Worm (Caenorhabditis elegans): ENCODE results near the gene R02D5.9.

R02D5.9 gene

ce11 chrV:14540932-14541331 is 30.0 kb upstream of the R02D5.9 start:
- no peak for TF ChIP-seq efl-1 (optimal IDR thresholded peaks at IDR 0.05)
- peak in 1 of 2 experiments; percentile 11 for TF ChIP-seq efl-1 (GFP tag; optimal IDR thresholded peaks at IDR 0.05 in 1 of 2)
- TF ChIP-seq hpl-2 (GFP tag; optimal IDR thresholded peaks at IDR 0.05), result no peak
- no peak for TF ChIP-seq egl-13 (tag; optimal IDR thresholded peaks at IDR 0.05)
- no peak for TF ChIP-seq ama-1 (optimal IDR thresholded peaks at IDR 0.05)
- no peak for TF ChIP-seq egl-27 (tag; optimal IDR thresholded peaks at IDR 0.05)
- no peak for TF ChIP-seq nhr-20 (tag; optimal IDR thresholded peaks at IDR 0.05)
- TF ChIP-seq ceh-8 (GFP tag; optimal IDR thresholded peaks at IDR 0.05), result no peak

- TF ChIP-seq nhr-20 (tag; optimal IDR thresholded peaks at IDR 0.05), result peak; percentile 64
- no peak for TF ChIP-seq ztf-4 (tag; optimal IDR thresholded peaks at IDR 0.05)
These were observed 28.4 kb upstream of the R02D5.9 start for ce11 chrV:14539355-14539754.

DNA sequence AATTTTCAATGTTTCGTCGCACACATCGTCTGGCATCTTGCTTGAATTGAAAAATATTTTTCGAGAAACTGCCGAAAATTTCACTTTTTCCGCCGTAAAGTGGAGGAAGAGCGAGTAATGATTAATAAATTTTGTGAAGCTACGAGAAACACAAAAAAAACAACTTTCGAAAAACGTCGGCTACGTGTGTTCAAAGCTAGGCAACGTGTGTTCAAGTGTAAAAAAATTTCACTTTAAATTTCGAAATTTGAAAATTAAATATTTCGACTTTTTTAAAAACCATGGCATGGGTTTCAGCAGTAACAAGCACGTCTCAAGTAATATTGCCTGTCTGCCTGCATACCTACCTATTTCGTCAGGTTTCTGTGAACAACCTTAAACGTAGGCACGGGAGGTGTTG is 25.4 kb upstream of the R02D5.9 start, which contains the start of gene tag-191:
Gene tag-191 (minus strand): TSS at position 101 of the 400 bp plus-strand sequence.
- TF ChIP-seq nhr-85 (tag) (no peak), pqm-1 (tag; optimal IDR thresholded peaks at IDR 0.05) (no peak), mef-2 (tag; optimal IDR thresholded peaks at IDR 0.05) (no peak), C34B4.2 (tag; optimal IDR thresholded peaks at IDR 0.05) (no peak), C16A3.4 (tag; optimal IDR thresholded peaks at IDR 0.05) (no peak), nhr-76 (tag; optimal IDR thresholded peaks at IDR 0.05) (no peak)

DNA sequence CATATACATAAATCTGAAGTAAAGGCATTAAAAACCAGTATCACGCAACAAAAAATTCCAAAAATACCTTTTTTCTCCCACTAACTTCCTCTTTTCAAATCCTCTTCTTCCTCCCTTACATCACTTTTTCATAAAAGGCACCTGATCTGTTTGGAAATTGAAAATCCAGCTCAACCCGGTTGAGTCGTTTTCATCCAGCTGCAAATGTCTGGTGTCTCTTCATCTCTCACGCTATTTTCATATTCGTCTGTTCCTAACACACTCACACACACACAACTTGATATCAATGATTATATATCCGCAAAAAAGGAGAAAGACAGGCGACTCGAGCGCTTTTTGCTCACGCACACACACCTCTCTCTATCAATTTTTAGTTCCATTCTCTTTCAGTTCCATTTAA is 21.5 kb upstream of the R02D5.9 start:
- TF ChIP-seq pax-3 (tag; optimal IDR thresholded peaks at IDR 0.05), result peak; percentile 71
- no peak for TF ChIP-seq efl-1 (optimal IDR thresholded peaks at IDR 0.05)
- peak in 1 of 2 experiments; percentile 18 for TF ChIP-seq efl-1 (GFP tag; optimal IDR thresholded peaks at IDR 0.05 in 1 of 2)
- TF ChIP-seq lsy-2 (tag; optimal IDR thresholded peaks at IDR 0.05), result no peak
- TF ChIP-seq ces-1 (GFP tag; optimal IDR thresholded peaks at IDR 0.05), result no peak
- TF ChIP-seq fkh-8 (tag; optimal IDR thresholded peaks at IDR 0.05), result peak; percentile 83
- peak; percentile 29 for TF ChIP-seq nhr-47 (tag; optimal IDR thresholded peaks at IDR 0.05)
- TF ChIP-seq dsc-1 (tag; optimal IDR thresholded peaks at IDR 0.05), result peak; percentile 52

DNA sequence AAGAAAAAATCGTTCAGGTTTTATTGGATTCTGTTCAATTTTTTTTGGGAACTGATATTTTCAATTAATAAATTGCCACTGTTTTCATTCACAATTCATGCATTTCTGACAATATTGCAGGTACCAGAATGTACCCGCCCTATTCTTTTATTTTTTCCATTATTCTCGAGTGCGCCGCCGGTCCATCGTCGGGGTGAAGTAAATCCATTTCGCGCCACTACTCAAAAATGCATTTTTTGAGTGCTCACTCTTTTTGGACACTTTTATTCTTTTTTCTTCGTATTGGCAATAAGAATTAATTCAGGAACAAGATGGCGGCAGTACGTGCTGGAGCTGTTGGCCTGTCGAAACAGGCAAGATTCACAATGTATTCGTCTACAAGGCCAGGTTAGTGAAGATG is 19.9 kb upstream of the R02D5.9 start, which contains the start of gene kcnl-4:
Gene kcnl-4 (plus strand): TSS at position 301 of the 400 bp plus-strand sequence.
- TF ChIP-seq nhr-77 (tag; optimal IDR thresholded peaks at IDR 0.05), result no peak

DNA sequence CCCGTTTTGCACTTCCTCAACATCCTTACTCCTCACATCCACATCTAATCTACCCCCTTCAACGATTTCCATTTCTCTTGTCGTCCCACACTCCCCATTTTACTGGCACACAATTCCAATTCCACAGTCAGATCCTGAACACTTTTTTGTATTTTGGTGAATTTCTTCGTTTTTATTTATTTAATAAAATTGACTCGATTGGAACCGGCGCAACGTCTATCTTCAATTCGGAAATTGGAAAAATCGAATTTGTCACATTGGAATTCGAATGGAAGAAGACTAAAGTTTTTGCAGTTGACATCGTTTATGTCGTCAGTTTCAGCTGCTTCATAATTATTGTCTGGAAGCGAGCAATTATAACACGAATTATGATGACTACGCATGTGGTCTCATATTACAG is 16.3 kb upstream of the R02D5.9 start:
- TF ChIP-seq nhr-71 (tag; optimal IDR thresholded peaks at IDR 0.05), result no peak

DNA sequence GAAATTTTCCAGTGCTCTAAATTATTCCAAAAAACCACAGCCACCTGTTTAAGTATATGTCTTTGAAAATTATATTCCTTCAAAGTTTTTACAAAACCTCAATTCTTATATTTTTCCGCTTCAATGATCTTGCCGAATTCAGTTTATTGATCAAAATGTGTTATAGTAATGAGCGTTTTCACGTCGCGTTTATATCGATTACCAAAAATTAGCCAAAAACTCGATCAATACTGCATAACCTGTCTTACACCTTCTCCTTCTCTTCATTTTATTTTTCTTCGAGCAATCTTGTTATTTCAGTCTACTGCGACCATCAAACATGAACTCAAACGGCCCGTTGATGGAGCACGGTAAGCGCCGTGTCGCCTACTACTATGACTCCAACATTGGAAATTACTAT is 14.2 kb upstream of the R02D5.9 start, which contains the start of gene hda-1:
Gene hda-1 (plus strand): TSS at position 301 of the 400 bp plus-strand sequence.
- no peak for TF ChIP-seq pqm-1 (tag; optimal IDR thresholded peaks at IDR 0.05)
- no peak for TF ChIP-seq efl-1 (optimal IDR thresholded peaks at IDR 0.05)
- TF ChIP-seq efl-1 (GFP tag; optimal IDR thresholded peaks at IDR 0.05 in 1 of 2), result no peak
- TF ChIP-seq zip-4 (GFP tag; optimal IDR thresholded peaks at IDR 0.05), result no peak
- TF ChIP-seq alr-1 (tag; optimal IDR thresholded peaks at IDR 0.05; ENCODE audit: borderline replicate concordance), result no peak
- TF ChIP-seq ceh-90 (tag; optimal IDR thresholded peaks at IDR 0.05), result no peak
- no peak for TF ChIP-seq nhr-47 (tag; optimal IDR thresholded peaks at IDR 0.05)
- no peak for TF ChIP-seq isw-1 (GFP tag; IDR thresholded peaks at IDR 0.05)
- no peak for TF ChIP-seq snpc-4 (tag; optimal IDR thresholded peaks at IDR 0.05)
- no peak for TF ChIP-seq unc-130 (tag; optimal IDR thresholded peaks at IDR 0.05)
- TF ChIP-seq mab-9 (GFP tag; IDR thresholded peaks at IDR 0.05), result no peak
- no peak for TF ChIP-seq ama-1 (optimal IDR thresholded peaks at IDR 0.05)
- TF ChIP-seq dpl-1 (GFP tag; optimal IDR thresholded peaks at IDR 0.05), result no peak
- no peak for TF ChIP-seq tlp-1 (tag; optimal IDR thresholded peaks at IDR 0.05)
- no peak for TF ChIP-seq ceh-82 (tag; optimal IDR thresholded peaks at IDR 0.05)
- TF ChIP-seq nhr-19 (GFP tag; conservative IDR thresholded peaks at IDR 0.05), result no peak
- no peak for TF ChIP-seq dsc-1 (tag; optimal IDR thresholded peaks at IDR 0.05)
- no peak for TF ChIP-seq nhr-85 (tag)
- no peak for TF ChIP-seq mef-2 (tag; optimal IDR thresholded peaks at IDR 0.05)
